Worm (Caenorhabditis elegans) whole organism, L1 larva: Measurements from ENCODE around the gene C28D4.4.
A peak's percentile ranks its signal among the peaks of the same experiment; 100 is the strongest.

Experiments
- C04F5.9 ChIP-seq: sonication (generic microtip); optimal IDR thresholded peaks from 2 replicates; lab custom pipeline; 2016; ENCODE audit warnings: missing genetic modification characterization, missing compliant biosample characterization
- C16A3.4 ChIP-seq: fragments of 150-350 bp; optimal IDR thresholded peaks from 2 replicates; lab custom pipeline; 2014; ENCODE audit warnings: missing biosample characterization, missing genetic modification characterization
- F16B12.6 ChIP-seq: fragments of 150-350 bp; optimal IDR thresholded peaks from 2 replicates; lab custom pipeline; 2014; ENCODE audit warnings: missing biosample characterization, missing genetic modification characterization
- Y116A8C.19 ChIP-seq: sonication (generic microtip); optimal IDR thresholded peaks from 2 replicates; lab custom pipeline; 2016; ENCODE audit warnings: missing compliant biosample characterization, missing genetic modification characterization, borderline replicate concordance
- aha-1 ChIP-seq: fragments of 150-350 bp; optimal IDR thresholded peaks from 2 replicates; lab custom pipeline; 2014; ENCODE audit warnings: missing biosample characterization, missing genetic modification characterization
- ama-1 ChIP-seq: fragments of 150-350 bp; optimal IDR thresholded peaks from 2 replicates; lab custom pipeline; 2014
- blmp-1 ChIP-seq: fragments of 150-350 bp; optimal IDR thresholded peaks from 2 replicates; lab custom pipeline; 2014; ENCODE audit warnings: missing biosample characterization, missing genetic modification characterization
- ces-1 ChIP-seq: fragments of 150-350 bp; optimal IDR thresholded peaks from 2 replicates; lab custom pipeline; 2014; ENCODE audit warnings: missing biosample characterization, missing genetic modification reagents, missing genetic modification characterization
- dsc-1 ChIP-seq: sonication (generic microtip); optimal IDR thresholded peaks from 2 replicates; lab custom pipeline; 2016; ENCODE audit warnings: mild to moderate bottlenecking, missing genetic modification characterization, missing compliant biosample characterization
- efl-3 ChIP-seq: fragments of 200-800 bp; sonication (Bioruptor generic); optimal IDR thresholded peaks from 2 replicates; lab custom pipeline; 2018; ENCODE audit warnings: mild to moderate bottlenecking, missing genetic modification characterization, missing compliant biosample characterization
- egl-27 ChIP-seq, 2 experiments: fragments of 150-350 bp in 1 of 2; sonication (generic microtip); optimal IDR thresholded peaks; 3 replicates each; lab custom pipeline; 2017 to 2018; ENCODE audit warnings: missing biosample characterization in 2 of 2, missing genetic modification characterization in 2 of 2, missing genetic modification reagents in 2 of 2
- hlh-4 ChIP-seq: sonication (generic microtip); optimal IDR thresholded peaks from 2 replicates; lab custom pipeline; 2016; ENCODE audit warnings: mild to moderate bottlenecking, missing genetic modification characterization, missing compliant biosample characterization
- irx-1 ChIP-seq: sonication (generic microtip); optimal IDR thresholded peaks from 2 replicates; lab custom pipeline; 2016; ENCODE audit warnings: missing genetic modification characterization, missing compliant biosample characterization
- isw-1 ChIP-seq: fragments of 200-800 bp; sonication (Bioruptor generic); IDR thresholded peaks from 2 replicates; pipeline ENCODE4 v1.3.6; 2022; ENCODE audit warnings: missing genetic modification characterization, missing compliant biosample characterization
- lin-13 ChIP-seq: fragments of 150-350 bp; optimal IDR thresholded peaks from 2 replicates; lab custom pipeline; 2014; ENCODE audit warnings: missing biosample characterization, missing genetic modification reagents, missing genetic modification characterization
- lin-39 ChIP-seq: fragments of 150-350 bp; optimal IDR thresholded peaks from 2 replicates; lab custom pipeline; 2014; ENCODE audit warnings: missing biosample characterization, missing genetic modification reagents, missing genetic modification characterization
- mab-9 ChIP-seq: fragments of 200-800 bp; sonication (Bioruptor generic); IDR thresholded peaks from 2 replicates; pipeline ENCODE4 v1.3.6; 2022; ENCODE audit warnings: missing genetic modification reagents, missing genetic modification characterization, missing compliant biosample characterization
- nhr-19 ChIP-seq: fragments of 200-800 bp; sonication (Bioruptor generic); conservative IDR thresholded peaks from 2 replicates; pipeline ENCODE4 v1.3.6; 2022; ENCODE audit warnings: missing genetic modification characterization, missing compliant biosample characterization
- nhr-20 ChIP-seq: sonication (generic microtip); optimal IDR thresholded peaks from 2 replicates; lab custom pipeline; 2016; ENCODE audit warnings: mild to moderate bottlenecking, missing genetic modification characterization, missing compliant biosample characterization
- nhr-71 ChIP-seq: sonication (generic microtip); optimal IDR thresholded peaks from 2 replicates; lab custom pipeline; 2016; ENCODE audit warnings: mild to moderate bottlenecking, missing genetic modification characterization, moderate library complexity, missing compliant biosample characterization
- nhr-85 ChIP-seq: sonication (generic microtip); peaks from one replicate; lab custom pipeline; 2016; ENCODE audit warnings: missing genetic modification characterization, inconsistent platforms, missing compliant biosample characterization
- pag-3 ChIP-seq: sonication (generic microtip); optimal IDR thresholded peaks from 2 replicates; lab custom pipeline; 2017; ENCODE audit warnings: missing genetic modification characterization, mild to moderate bottlenecking, missing compliant biosample characterization, antibody characterized with exemption, borderline replicate concordance; ENCODE audit not compliant: insufficient read depth
- pqm-1 ChIP-seq: sonication (generic microtip); optimal IDR thresholded peaks from 3 replicates; lab custom pipeline; 2017; ENCODE audit warnings: missing biosample characterization, missing genetic modification characterization
- snpc-4 ChIP-seq: fragments of 150-350 bp; optimal IDR thresholded peaks from 2 replicates; lab custom pipeline; 2014; ENCODE audit warnings: missing biosample characterization, missing genetic modification characterization
- snu-23 ChIP-seq: sonication (generic microtip); optimal IDR thresholded peaks from 2 replicates; lab custom pipeline; 2016; ENCODE audit warnings: missing genetic modification characterization, missing compliant biosample characterization
- swsn-7 ChIP-seq: sonication (generic microtip); optimal IDR thresholded peaks from 2 replicates; lab custom pipeline; 2016; ENCODE audit warnings: missing genetic modification characterization, missing compliant biosample characterization
- tbx-2 ChIP-seq: sonication (generic microtip); optimal IDR thresholded peaks from 2 replicates; lab custom pipeline; 2016; ENCODE audit warnings: missing genetic modification characterization, missing compliant biosample characterization
- unc-130 ChIP-seq: fragments of 150-350 bp; optimal IDR thresholded peaks from 2 replicates; lab custom pipeline; 2017; ENCODE audit warnings: missing biosample characterization, missing genetic modification characterization, inconsistent platforms
- unc-30 ChIP-seq: sonication (generic microtip); optimal IDR thresholded peaks from 2 replicates; lab custom pipeline; 2017; ENCODE audit warnings: missing biosample characterization, missing genetic modification characterization
- unc-62 ChIP-seq: fragments of 150-350 bp; optimal IDR thresholded peaks from 2 replicates; lab custom pipeline; 2014; ENCODE audit warnings: missing biosample characterization, missing genetic modification reagents, missing genetic modification characterization
- unc-86 ChIP-seq: sonication (generic microtip); optimal IDR thresholded peaks from 2 replicates; lab custom pipeline; 2016; ENCODE audit warnings: missing genetic modification characterization, missing compliant biosample characterization
- vab-15 ChIP-seq: sonication (generic microtip); optimal IDR thresholded peaks from 2 replicates; lab custom pipeline; 2017; ENCODE audit warnings: missing genotype, mild to moderate bottlenecking, missing genetic modification characterization, missing compliant biosample characterization
- xbp-1 ChIP-seq: sonication (generic microtip); optimal IDR thresholded peaks from 2 replicates; lab custom pipeline; 2016; ENCODE audit warnings: missing genetic modification characterization, missing compliant biosample characterization

C28D4.4 gene

DNA sequence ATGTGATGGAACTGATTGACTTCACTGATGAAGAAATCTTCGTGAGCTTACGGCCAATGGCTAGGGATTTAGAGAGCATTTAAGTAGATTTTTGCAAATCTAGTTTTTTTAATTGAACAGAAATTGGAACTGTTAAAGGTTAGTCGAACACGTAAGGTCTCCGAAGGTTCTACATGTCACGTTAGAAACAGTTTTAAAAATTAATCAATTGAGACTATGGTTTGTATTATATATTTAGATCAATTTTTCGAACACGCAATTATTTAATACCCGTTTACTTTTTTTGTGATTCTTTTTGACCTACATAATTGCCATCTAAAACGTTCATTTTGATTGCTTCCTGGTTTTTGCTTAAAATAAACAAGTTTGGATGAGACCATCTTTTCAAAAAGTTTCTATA, at the start of gene C28D4.4:
Gene C28D4.4 (minus strand): TSS at position 101 of the 400 bp plus-strand sequence.
- TF ChIP-seq unc-130 (no peak), lin-13 (GFP tag; lab: Kevin White, UChicago) (no peak)

ce11 chrIV:9790708-9791107, 45.9 kb upstream of the C28D4.4 start:
- TF ChIP-seq irx-1 (tag; lab: Kevin White, UChicago) (peak; percentile 42), vab-15 (tag; lab: Kevin White, UChicago) (peak; percentile 66), nhr-85 (peak; percentile 86), dsc-1 (tag; lab: Kevin White, UChicago) (no peak), lin-39 (tag; lab: Kevin White, UChicago) (peak; percentile 47), mab-9 (GFP tag; lab: Robert Waterston, UW) (no peak), snpc-4 (tag; lab: Kevin White, UChicago) (no peak), nhr-71 (tag; lab: Kevin White, UChicago) (peak; percentile 39), nhr-20 (peak; percentile 17), aha-1 (tag; lab: Kevin White, UChicago) (no peak), unc-130 (no peak), ces-1 (GFP tag; lab: Kevin White, UChicago) (no peak), snu-23 (peak; percentile 22), xbp-1 (tag; lab: Kevin White, UChicago) (no peak), blmp-1 (tag; lab: Kevin White, UChicago) (peak; percentile 17), Y116A8C.19 (tag; lab: Kevin White, UChicago) (no peak), efl-3 (peak; percentile 34), tbx-2 (peak; percentile 15), unc-62 (GFP tag; lab: Kevin White, UChicago) (no peak), pag-3 (tag; lab: Kevin White, UChicago) (no peak), C04F5.9 (tag; lab: Kevin White, UChicago) (no peak)

DNA sequence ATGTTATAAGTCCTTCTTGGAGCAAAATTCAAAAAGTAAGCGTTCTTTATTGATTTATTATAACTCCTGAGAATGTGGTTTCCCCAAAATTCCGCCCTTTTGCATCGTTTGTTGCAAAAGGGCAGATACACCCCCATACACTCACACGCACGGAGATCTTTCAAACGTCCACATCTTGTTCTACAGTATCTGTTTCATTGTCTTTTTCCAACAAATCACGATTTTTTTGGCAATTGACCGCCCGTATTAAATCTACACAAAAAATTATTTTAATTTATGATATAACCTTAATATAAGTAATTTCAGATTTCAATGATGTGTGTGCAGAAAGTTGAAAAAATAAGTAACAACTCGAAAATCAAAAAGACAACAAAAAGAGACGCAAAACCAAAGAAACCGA, 44.7 kb upstream of the C28D4.4 start, which contains the start of gene T13F2.4:
Gene T13F2.4 (plus strand): TSS at position 301 of the 400 bp plus-strand sequence.
- TF ChIP-seq C04F5.9 (tag; lab: Kevin White, UChicago) (no peak), lin-13 (GFP tag; lab: Kevin White, UChicago) (no peak), tbx-2 (no peak), mab-9 (GFP tag; lab: Robert Waterston, UW) (no peak)

DNA sequence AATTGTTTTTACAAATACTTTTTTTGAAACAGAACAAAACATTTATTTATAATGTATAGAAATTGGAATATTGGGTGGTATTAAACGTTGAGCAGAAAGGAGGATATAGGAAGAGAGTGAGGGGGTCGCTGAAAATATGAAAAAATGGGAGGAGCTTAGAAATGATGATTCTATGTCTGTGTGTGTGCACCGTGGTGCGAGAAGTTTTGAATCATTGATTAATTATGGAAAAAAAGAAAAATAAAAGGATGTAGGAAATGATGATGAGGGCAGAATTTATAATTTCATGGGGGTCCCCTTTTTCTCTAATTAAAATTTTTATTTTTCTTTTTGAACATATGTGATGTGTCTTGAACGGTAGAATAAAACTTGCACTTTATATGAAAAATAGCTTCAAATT, 39.9 kb upstream of the C28D4.4 start, which contains the start of gene sre-4:
Gene sre-4 (minus strand): TSS at position 101 of the 400 bp plus-strand sequence.
- TF ChIP-seq nhr-19 (GFP tag; lab: Robert Waterston, UW) (no peak), F16B12.6 (no peak), dsc-1 (tag; lab: Kevin White, UChicago) (peak; percentile 9)

ce11 chrIV:9778016-9778415, 33.2 kb upstream of the C28D4.4 start, which contains the start of gene T13F2.6:
TSS of gene T13F2.6 (plus strand) at chrIV:9778321.
- TF ChIP-seq pag-3 (tag; lab: Kevin White, UChicago), result no peak
- TF ChIP-seq hlh-4, result no peak
- TF ChIP-seq swsn-7 (tag; lab: Kevin White, UChicago), result no peak
- no peak for TF ChIP-seq ces-1 (GFP tag; lab: Kevin White, UChicago)
- no peak for TF ChIP-seq vab-15 (tag; lab: Kevin White, UChicago)
- TF ChIP-seq Y116A8C.19 (tag; lab: Kevin White, UChicago), result no peak
- TF ChIP-seq unc-30 (tag; lab: Kevin White, UChicago), result no peak
- TF ChIP-seq pqm-1, result no peak
- TF ChIP-seq unc-86, result no peak
- no peak for TF ChIP-seq nhr-20
- no peak for TF ChIP-seq isw-1
- no peak for TF ChIP-seq C16A3.4 (tag; lab: Kevin White, UChicago)
- TF ChIP-seq egl-27 (tag; optimal IDR thresholded peaks at IDR 0.05; lab: Kevin White, UChicago), result no peak
- no peak for TF ChIP-seq ama-1
